Worm (Caenorhabditis elegans): ENCODE results near the gene rmd-2.

The rmd-2 gene

DNA sequence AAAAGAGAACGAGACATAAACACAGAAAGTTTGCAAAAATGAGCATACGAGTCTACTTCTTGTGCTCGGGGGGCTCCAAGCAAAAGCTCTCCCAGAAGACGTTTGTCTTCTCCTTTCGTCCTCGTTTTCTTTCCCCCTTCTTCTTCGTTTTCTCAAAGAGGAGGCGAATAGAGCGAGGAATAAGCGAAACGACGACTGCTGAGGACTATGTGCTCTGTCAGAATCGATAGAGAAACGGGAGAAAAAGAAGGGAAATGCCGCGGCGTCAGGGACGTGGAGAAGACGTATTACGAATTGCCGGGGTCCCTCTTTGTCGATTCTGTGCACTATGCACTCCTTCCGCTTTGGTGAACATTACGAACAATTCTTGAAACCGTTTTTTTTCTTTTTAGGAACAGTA, 7.7 kb downstream of the rmd-2 start:
- TF ChIP-seq ceh-31 (tag; optimal IDR thresholded peaks at IDR 0.05) (peak; percentile 63), ceh-48 (tag; optimal IDR thresholded peaks at IDR 0.05) (peak; percentile 65), unc-42 (tag; optimal IDR thresholded peaks at IDR 0.05) (peak; percentile 25), madf-2 (tag; optimal IDR thresholded peaks at IDR 0.05) (no peak), tbx-2 (tag; optimal IDR thresholded peaks at IDR 0.05) (peak; percentile 16)

DNA sequence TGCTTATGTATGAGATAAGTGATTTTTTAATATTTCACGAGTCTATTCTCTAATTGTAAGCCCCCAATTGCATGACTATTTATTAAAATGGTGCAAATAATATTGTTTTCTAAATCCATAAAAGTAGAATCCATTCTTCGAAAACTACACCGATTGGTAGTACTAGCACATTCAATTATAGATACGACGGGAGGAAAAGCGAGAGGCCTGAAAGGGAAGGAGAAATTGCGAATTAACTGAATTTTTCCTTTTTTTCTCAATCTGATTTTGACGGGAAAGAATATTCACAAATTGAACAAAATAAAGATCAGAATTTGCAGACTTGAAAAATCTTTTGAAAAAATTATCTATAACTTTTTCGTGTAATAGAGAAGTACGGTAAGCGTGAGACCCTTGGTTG, 8.9 kb downstream of the rmd-2 start:
- TF ChIP-seq ets-4 (tag; optimal IDR thresholded peaks at IDR 0.05), result no peak
- TF ChIP-seq pha-4 (tag; optimal IDR thresholded peaks at IDR 0.05), result no peak
- peak; percentile 54 for TF ChIP-seq unc-42 (tag; optimal IDR thresholded peaks at IDR 0.05)
- no peak for TF ChIP-seq ceh-9 (tag; optimal IDR thresholded peaks at IDR 0.05)
- no peak for TF ChIP-seq pqm-1 (tag; optimal IDR thresholded peaks at IDR 0.05)

DNA sequence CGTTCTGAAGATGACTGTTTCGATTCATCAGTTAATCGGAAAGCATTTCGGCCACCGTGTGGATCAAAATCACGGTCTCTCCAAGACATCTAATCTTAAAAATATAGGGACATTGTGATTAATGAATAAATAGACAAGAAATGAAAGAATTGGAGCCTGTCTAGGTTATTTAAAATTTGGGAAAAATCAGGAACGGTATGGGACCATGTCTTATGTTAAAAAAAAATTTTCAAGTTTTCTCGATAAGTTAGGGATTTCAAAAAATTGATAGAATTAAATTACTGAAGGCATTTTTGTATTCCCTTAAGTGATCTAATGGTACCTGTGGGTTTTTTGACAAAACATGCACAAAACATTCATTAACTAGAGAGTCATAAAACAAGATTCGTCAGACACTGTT, 9.9 kb downstream of the rmd-2 start, which contains the start of gene unc-41:
Gene unc-41, minus strand, starts transcription at position 101 of the 400 bp plus-strand sequence.
- TF ChIP-seq sox-2 (GFP tag; IDR thresholded peaks at IDR 0.05), result no peak
- TF ChIP-seq pha-2 (tag; optimal IDR thresholded peaks at IDR 0.05), result no peak
- TF ChIP-seq ceh-31 (tag; optimal IDR thresholded peaks at IDR 0.05), result no peak
- no peak for TF ChIP-seq ceh-30 (tag; optimal IDR thresholded peaks at IDR 0.05)
- no peak for TF ChIP-seq C38D4.7 (GFP tag; optimal IDR thresholded peaks at IDR 0.05)
- no peak for TF ChIP-seq unc-55 (GFP tag; optimal IDR thresholded peaks at IDR 0.05)
- no peak for TF ChIP-seq unc-86 (tag; optimal IDR thresholded peaks at IDR 0.05)
- TF ChIP-seq unc-3 (GFP tag; conservative IDR thresholded peaks at IDR 0.05), result no peak
- no peak for TF ChIP-seq unc-3 (tag; optimal IDR thresholded peaks at IDR 0.05)
- no peak for TF ChIP-seq syd-9 (tag; optimal IDR thresholded peaks at IDR 0.05)
- TF ChIP-seq ttx-3 (tag; optimal IDR thresholded peaks at IDR 0.05), result no peak
- no peak for TF ChIP-seq ceh-22 (tag; optimal IDR thresholded peaks at IDR 0.05)

DNA sequence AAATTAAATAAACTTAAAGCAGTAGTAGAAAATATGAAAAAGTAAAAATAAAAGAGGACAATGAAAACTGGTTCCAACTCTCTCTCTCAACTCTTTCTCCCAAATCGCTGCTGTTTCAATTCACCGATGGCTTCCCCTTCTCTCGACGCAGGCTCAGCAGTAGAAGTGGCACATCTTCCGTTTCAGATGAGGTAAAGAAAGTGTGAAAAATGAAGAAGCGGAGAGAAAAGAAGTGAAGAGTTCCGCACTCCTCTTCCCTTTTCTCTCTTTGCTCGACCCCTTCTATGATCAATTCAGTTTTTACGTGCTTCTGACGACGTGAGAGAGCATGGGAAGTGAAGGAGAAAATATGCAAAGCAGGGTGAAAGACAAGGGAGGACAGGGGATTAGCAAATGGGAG, 11.8 kb downstream of the rmd-2 start:
- no peak for TF ChIP-seq madf-2 (tag; optimal IDR thresholded peaks at IDR 0.05)
- no peak for TF ChIP-seq F13H6.1 (tag; optimal IDR thresholded peaks at IDR 0.05)
- no peak for TF ChIP-seq K09A11.1 (tag; optimal IDR thresholded peaks at IDR 0.05; ENCODE audit: insufficient read depth)
- no peak for TF ChIP-seq tbx-7 (tag; optimal IDR thresholded peaks at IDR 0.05)
- peak; percentile 62 for TF ChIP-seq unc-42 (tag; optimal IDR thresholded peaks at IDR 0.05)
- no peak for TF ChIP-seq T23F11.4 (GFP tag; optimal IDR thresholded peaks at IDR 0.05)
- peak; percentile 28 for TF ChIP-seq nfya-1 (tag; optimal IDR thresholded peaks at IDR 0.05)
- no peak for TF ChIP-seq lim-6 (tag; optimal IDR thresholded peaks at IDR 0.05)
- no peak for TF ChIP-seq K02D7.2 (tag; optimal IDR thresholded peaks at IDR 0.05)
- TF ChIP-seq tbx-2 (tag; optimal IDR thresholded peaks at IDR 0.05), result no peak
- TF ChIP-seq ceh-31 (tag; optimal IDR thresholded peaks at IDR 0.05), result peak; percentile 30
- TF ChIP-seq ceh-6 (GFP tag; optimal IDR thresholded peaks at IDR 0.05), result no peak
- no peak for TF ChIP-seq elt-2 (tag; optimal IDR thresholded peaks at IDR 0.05)
- no peak for TF ChIP-seq ztf-16 (tag; optimal IDR thresholded peaks at IDR 0.05)
- no peak for TF ChIP-seq ama-1 (optimal IDR thresholded peaks at IDR 0.05)
- TF ChIP-seq unc-55 (GFP tag; optimal IDR thresholded peaks at IDR 0.05), result no peak
- no peak for TF ChIP-seq odd-2 (tag; optimal IDR thresholded peaks at IDR 0.05)
- no peak for TF ChIP-seq unc-3 (GFP tag; conservative IDR thresholded peaks at IDR 0.05)
- TF ChIP-seq unc-3 (tag; optimal IDR thresholded peaks at IDR 0.05), result no peak
- TF ChIP-seq dmd-4 (tag; optimal IDR thresholded peaks at IDR 0.05; ENCODE audit: borderline replicate concordance), result no peak
- TF ChIP-seq ceh-45 (GFP tag; IDR thresholded peaks at IDR 0.05), result no peak

DNA sequence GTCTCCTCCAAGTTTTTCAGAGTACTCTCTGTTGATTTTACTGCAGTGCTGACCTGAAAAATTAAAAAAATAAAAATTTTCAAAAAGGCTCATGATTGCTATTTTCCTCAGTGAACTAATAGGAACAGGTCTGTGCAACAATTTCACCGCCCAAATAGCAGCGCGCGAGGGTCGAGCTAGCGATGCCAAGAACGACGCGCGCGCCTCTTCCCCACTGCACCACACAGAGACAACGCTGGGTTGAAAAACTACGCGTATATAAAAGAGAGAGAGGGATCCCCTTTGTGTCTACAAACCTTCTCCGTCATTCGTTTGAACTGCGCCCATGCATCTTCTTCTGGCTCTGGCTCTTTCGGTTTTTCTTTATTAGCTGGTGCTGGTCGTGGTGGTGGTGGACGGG, 16.0 kb downstream of the rmd-2 start:
- peak; percentile 76 for TF ChIP-seq dve-1 (tag; optimal IDR thresholded peaks at IDR 0.05)
- peak; percentile 90 for TF ChIP-seq ceh-9 (tag; optimal IDR thresholded peaks at IDR 0.05)
- peak; percentile 89 for TF ChIP-seq sox-2 (GFP tag; IDR thresholded peaks at IDR 0.05)
- peak; percentile 82 for TF ChIP-seq unc-3 (GFP tag; conservative IDR thresholded peaks at IDR 0.05)
- TF ChIP-seq unc-3 (tag; optimal IDR thresholded peaks at IDR 0.05), result peak; percentile 90
- peak; percentile 91 for TF ChIP-seq C38D4.7 (GFP tag; optimal IDR thresholded peaks at IDR 0.05)
- peak; percentile 93 for TF ChIP-seq hlh-15 (tag; optimal IDR thresholded peaks at IDR 0.05)
- TF ChIP-seq ceh-6 (GFP tag; optimal IDR thresholded peaks at IDR 0.05), result peak; percentile 94
- TF ChIP-seq ceh-45 (GFP tag; IDR thresholded peaks at IDR 0.05), result peak; percentile 87
- peak; percentile 42 for TF ChIP-seq hlh-30 (tag; optimal IDR thresholded peaks at IDR 0.05; ENCODE audit: insufficient read depth)
- TF ChIP-seq lim-6 (tag; optimal IDR thresholded peaks at IDR 0.05), result peak; percentile 77
- peak; percentile 38 for TF ChIP-seq ceh-30 (tag; optimal IDR thresholded peaks at IDR 0.05)
- no peak for TF ChIP-seq pha-4 (tag; optimal IDR thresholded peaks at IDR 0.05)
- peak; percentile 94 for TF ChIP-seq fkh-6 (tag; optimal IDR thresholded peaks at IDR 0.05)
- TF ChIP-seq fax-1 (tag; optimal IDR thresholded peaks at IDR 0.05), result peak; percentile 85
- peak; percentile 63 for TF ChIP-seq ahr-1 (tag; optimal IDR thresholded peaks at IDR 0.05)
- peak; percentile 83 for TF ChIP-seq ref-2 (tag; optimal IDR thresholded peaks at IDR 0.05)
- peak; percentile 60 for TF ChIP-seq pros-1 (tag; optimal IDR thresholded peaks at IDR 0.05)
- no peak for TF ChIP-seq nhr-11 (tag; optimal IDR thresholded peaks at IDR 0.05)
- peak; percentile 93 for TF ChIP-seq sox-4 (tag; optimal IDR thresholded peaks at IDR 0.05)
- peak; percentile 74 for TF ChIP-seq zip-5 (tag; optimal IDR thresholded peaks at IDR 0.05)
